Worm (Caenorhabditis elegans) whole organism, L3 larva: Measurements from ENCODE around the gene F13E6.2.
A peak's percentile ranks its signal among the peaks of the same experiment; 100 is the strongest.

ENCODE experiments used
- R02D3.7 ChIP-seq: fragments of 150-350 bp; optimal IDR thresholded peaks from 2 replicates; lab custom pipeline; 2014; ENCODE audit warnings: missing biosample characterization, missing genetic modification characterization
- ZK546.5 ChIP-seq: sonication (generic microtip); optimal IDR thresholded peaks from 2 replicates; lab custom pipeline; 2017; ENCODE audit warnings: missing biosample characterization, missing genetic modification characterization
- aly-2 ChIP-seq: fragments of 150-350 bp; optimal IDR thresholded peaks from 2 replicates; lab custom pipeline; 2014; ENCODE audit warnings: missing biosample characterization, missing genetic modification characterization
- ceh-16 ChIP-seq: sonication (generic microtip); optimal IDR thresholded peaks from 2 replicates; lab custom pipeline; 2017; ENCODE audit warnings: missing biosample characterization, missing genetic modification characterization
- ceh-28 ChIP-seq: fragments of 150-350 bp; optimal IDR thresholded peaks from 2 replicates; lab custom pipeline; 2014; ENCODE audit warnings: missing biosample characterization, missing genetic modification reagents, missing genetic modification characterization
- ceh-82 ChIP-seq: fragments of 150-350 bp; optimal IDR thresholded peaks from 2 replicates; lab custom pipeline; 2014; ENCODE audit warnings: missing biosample characterization, missing genetic modification characterization
- ceh-9 ChIP-seq: sonication (generic microtip); optimal IDR thresholded peaks from 2 replicates; lab custom pipeline; 2018; ENCODE audit warnings: missing biosample characterization, missing genetic modification characterization
- daf-12 ChIP-seq: fragments of 150-350 bp; optimal IDR thresholded peaks from 2 replicates; lab custom pipeline; 2014; ENCODE audit warnings: missing biosample characterization, missing genetic modification reagents, missing genetic modification characterization
- egl-27 ChIP-seq: sonication (generic microtip); optimal IDR thresholded peaks from 4 replicates; lab custom pipeline; 2017; ENCODE audit warnings: missing biosample characterization, missing genetic modification reagents, missing genetic modification characterization
- egl-5 ChIP-seq: fragments of 150-350 bp; optimal IDR thresholded peaks from 2 replicates; lab custom pipeline; 2017; ENCODE audit warnings: missing biosample characterization, missing genetic modification reagents, missing genetic modification characterization, inconsistent platforms
- elt-1 ChIP-seq: fragments of 150-350 bp; optimal IDR thresholded peaks from 2 replicates; lab custom pipeline; 2014; ENCODE audit warnings: missing biosample characterization, missing genetic modification characterization
- elt-2 ChIP-seq: sonication (generic microtip); optimal IDR thresholded peaks from 2 replicates; lab custom pipeline; 2016; ENCODE audit warnings: missing genetic modification reagents, mild to moderate bottlenecking, missing genetic modification characterization, missing compliant biosample characterization
- elt-3 ChIP-seq, 3 experiments: fragments of 150-350 bp in 1 of 3; sonication (generic microtip) in 2 of 3; optimal IDR thresholded peaks; 2 replicates in 2 of 3; 4 replicates in 1 of 3; lab custom pipeline; 2014 to 2017; ENCODE audit warnings: missing biosample characterization in 3 of 3, missing genetic modification characterization in 3 of 3
- eor-1 ChIP-seq, 2 experiments: fragments of 150-350 bp; optimal IDR thresholded peaks; 2 replicates each; lab custom pipeline; 2014 to 2018; ENCODE audit warnings: missing biosample characterization in 2 of 2, missing genetic modification characterization in 2 of 2
- fkh-10 ChIP-seq: sonication (generic microtip); optimal IDR thresholded peaks from 2 replicates; lab custom pipeline; 2017; ENCODE audit warnings: missing biosample characterization, missing genetic modification reagents, missing genetic modification characterization
- fkh-2 ChIP-seq: fragments of 150-350 bp; optimal IDR thresholded peaks from 2 replicates; lab custom pipeline; 2014; ENCODE audit warnings: missing biosample characterization, missing genetic modification reagents, missing genetic modification characterization
- fos-1 ChIP-seq: fragments of 150-350 bp; optimal IDR thresholded peaks from 2 replicates; lab custom pipeline; 2014; ENCODE audit warnings: missing biosample characterization, missing genetic modification characterization
- hmg-11 ChIP-seq: sonication (generic microtip); optimal IDR thresholded peaks from 2 replicates; lab custom pipeline; 2016; ENCODE audit warnings: missing genetic modification characterization, missing compliant biosample characterization
- jun-1 ChIP-seq: fragments of 150-350 bp; optimal IDR thresholded peaks from 2 replicates; lab custom pipeline; 2014; ENCODE audit warnings: missing biosample characterization, missing genetic modification reagents, missing genetic modification characterization
- lin-15B ChIP-seq: fragments of 150-350 bp; optimal IDR thresholded peaks from 2 replicates; lab custom pipeline; 2014; ENCODE audit warnings: missing biosample characterization, missing genetic modification characterization
- lin-39 ChIP-seq: fragments of 150-350 bp; optimal IDR thresholded peaks from 2 replicates; lab custom pipeline; 2018; ENCODE audit warnings: missing biosample characterization, missing genetic modification reagents, missing genetic modification characterization
- lsy-12 ChIP-seq: sonication (generic microtip); optimal IDR thresholded peaks from 2 replicates; lab custom pipeline; 2016; ENCODE audit warnings: mild to moderate bottlenecking, missing genetic modification characterization, missing compliant biosample characterization
- mdl-1 ChIP-seq: fragments of 150-350 bp; optimal IDR thresholded peaks from 2 replicates; lab custom pipeline; 2014; ENCODE audit warnings: missing biosample characterization, missing genetic modification characterization
- mml-1 ChIP-seq: fragments of 150-350 bp; sonication (generic microtip); optimal IDR thresholded peaks from 3 replicates; lab custom pipeline; 2014; ENCODE audit warnings: missing biosample characterization, missing genetic modification characterization
- nfya-1 ChIP-seq: sonication (generic microtip); optimal IDR thresholded peaks from 2 replicates; lab custom pipeline; 2017; ENCODE audit warnings: missing genetic modification characterization, mild to moderate bottlenecking, missing compliant biosample characterization, antibody characterized with exemption, moderate library complexity; ENCODE audit not compliant: insufficient read depth
- nhr-11 ChIP-seq: fragments of 150-350 bp; optimal IDR thresholded peaks from 2 replicates; lab custom pipeline; 2014; ENCODE audit warnings: missing biosample characterization, missing genetic modification characterization
- nhr-12 ChIP-seq: fragments of 150-350 bp; optimal IDR thresholded peaks from 2 replicates; lab custom pipeline; 2014; ENCODE audit warnings: missing biosample characterization, missing genetic modification characterization
- nhr-23 ChIP-seq: fragments of 150-350 bp; optimal IDR thresholded peaks from 2 replicates; lab custom pipeline; 2014; ENCODE audit warnings: missing biosample characterization, missing genetic modification reagents, missing genetic modification characterization
- nhr-25 ChIP-seq: sonication (generic microtip); optimal IDR thresholded peaks from 2 replicates; lab custom pipeline; 2017; ENCODE audit warnings: missing biosample characterization, missing genetic modification characterization
- nhr-28 ChIP-seq: fragments of 150-350 bp; optimal IDR thresholded peaks from 2 replicates; lab custom pipeline; 2014; ENCODE audit warnings: missing biosample characterization, missing genetic modification characterization
- nhr-43 ChIP-seq: sonication (generic microtip); optimal IDR thresholded peaks from 2 replicates; lab custom pipeline; 2016; ENCODE audit warnings: mild to moderate bottlenecking, missing genetic modification characterization, missing compliant biosample characterization; ENCODE audit not compliant: poor library complexity, severe bottlenecking
- nhr-67 ChIP-seq: fragments of 150-350 bp; optimal IDR thresholded peaks from 2 replicates; lab custom pipeline; 2014; ENCODE audit warnings: missing biosample characterization, missing genetic modification characterization
- nhr-76 ChIP-seq: fragments of 150-350 bp; sonication (generic microtip); optimal IDR thresholded peaks from 5 replicates; lab custom pipeline; 2014; ENCODE audit warnings: missing biosample characterization, missing genetic modification characterization
- nhr-77 ChIP-seq: fragments of 150-350 bp; optimal IDR thresholded peaks from 2 replicates; lab custom pipeline; 2014; ENCODE audit warnings: missing biosample characterization, missing genetic modification characterization
- pha-4 ChIP-seq: fragments of 150-350 bp; optimal IDR thresholded peaks from 2 replicates; lab custom pipeline; 2014; ENCODE audit warnings: missing biosample characterization, missing genetic modification reagents, missing genetic modification characterization
- pqm-1 ChIP-seq: fragments of 150-350 bp; optimal IDR thresholded peaks from 2 replicates; lab custom pipeline; 2017; ENCODE audit warnings: missing biosample characterization, missing genetic modification characterization, inconsistent platforms
- sea-2 ChIP-seq: fragments of 150-350 bp; sonication (generic microtip); optimal IDR thresholded peaks from 4 replicates; lab custom pipeline; 2014; ENCODE audit warnings: missing biosample characterization, missing genetic modification reagents, missing genetic modification characterization
- skn-1 ChIP-seq: fragments of 150-350 bp; optimal IDR thresholded peaks from 2 replicates; lab custom pipeline; 2014; ENCODE audit warnings: missing biosample characterization, missing genetic modification characterization
- snpc-4 ChIP-seq: fragments of 150-350 bp; optimal IDR thresholded peaks from 2 replicates; lab custom pipeline; 2014; ENCODE audit warnings: missing biosample characterization, missing genetic modification characterization
- tbx-2 ChIP-seq: sonication (generic microtip); optimal IDR thresholded peaks from 2 replicates; lab custom pipeline; 2016; ENCODE audit warnings: mild to moderate bottlenecking, missing genetic modification characterization, missing compliant biosample characterization
- unc-39 ChIP-seq: sonication (generic microtip); optimal IDR thresholded peaks from 4 replicates; lab custom pipeline; 2017; ENCODE audit warnings: missing biosample characterization, missing genetic modification characterization
- unc-62 ChIP-seq: fragments of 150-350 bp; sonication (generic microtip); optimal IDR thresholded peaks from 4 replicates; lab custom pipeline; 2014; ENCODE audit warnings: missing biosample characterization, missing genetic modification reagents, missing genetic modification characterization
- zag-1 ChIP-seq: fragments of 150-350 bp; optimal IDR thresholded peaks from 2 replicates; lab custom pipeline; 2014; ENCODE audit warnings: missing biosample characterization, missing genetic modification characterization
- ztf-11 ChIP-seq: fragments of 150-350 bp; optimal IDR thresholded peaks from 2 replicates; lab custom pipeline; 2014; ENCODE audit warnings: missing biosample characterization, missing genetic modification characterization
- ztf-4 ChIP-seq: fragments of 150-350 bp; optimal IDR thresholded peaks from 2 replicates; lab custom pipeline; 2014; ENCODE audit warnings: missing biosample characterization, missing genetic modification characterization

F13E6.2 gene

ce11 chrX:10640578-10640977 lies 33.5 kb downstream of the F13E6.2 start:
- no peak for TF ChIP-seq egl-5 (tag; lab: Kevin White, UChicago)
- no peak for TF ChIP-seq nhr-67 (tag; lab: Kevin White, UChicago)
- TF ChIP-seq ztf-11 (tag; lab: Kevin White, UChicago): no peak
- TF ChIP-seq ceh-82 (tag; lab: Kevin White, UChicago): no peak
- no peak for TF ChIP-seq R02D3.7 (tag; lab: Kevin White, UChicago)
- no peak for TF ChIP-seq mml-1
- TF ChIP-seq eor-1 (tag; optimal IDR thresholded peaks at IDR 0.05; lab: Kevin White, UChicago): no peak
- TF ChIP-seq daf-12: peak; percentile 15
- TF ChIP-seq nfya-1: no peak
- no peak for TF ChIP-seq aly-2 (tag; lab: Kevin White, UChicago)
- no peak for TF ChIP-seq mdl-1
- TF ChIP-seq lin-39 (tag; lab: Kevin White, UChicago): no peak
- no peak for TF ChIP-seq ceh-9
- no peak for TF ChIP-seq skn-1 (tag; lab: Kevin White, UChicago)
- TF ChIP-seq sea-2: no peak
- TF ChIP-seq unc-39: no peak
- no peak for TF ChIP-seq tbx-2 (tag; lab: Kevin White, UChicago)
- TF ChIP-seq nhr-12 (tag; lab: Kevin White, UChicago): no peak
- TF ChIP-seq fkh-2 (tag; lab: Kevin White, UChicago): no peak
- TF ChIP-seq elt-1 (tag; lab: Kevin White, UChicago): no peak
- TF ChIP-seq lsy-12 (tag; lab: Kevin White, UChicago): no peak
- no peak for TF ChIP-seq nhr-77
- peak; percentile 9 for TF ChIP-seq elt-2 (tag; lab: Kevin White, UChicago)
- TF ChIP-seq pqm-1 (tag; lab: Kevin White, UChicago): no peak
- TF ChIP-seq ceh-28 (tag; lab: Kevin White, UChicago): no peak
- no peak for TF ChIP-seq nhr-11 (tag; lab: Kevin White, UChicago)
- no peak for TF ChIP-seq egl-27 (tag; lab: Kevin White, UChicago)
- no peak for TF ChIP-seq unc-62 (GFP tag; lab: Kevin White, UChicago)
- peak; percentile 52 for TF ChIP-seq nhr-23
- TF ChIP-seq ztf-4: no peak
- TF ChIP-seq nhr-43 (tag; lab: Kevin White, UChicago): no peak
- TF ChIP-seq fos-1 (tag; lab: Kevin White, UChicago): no peak
- no peak for TF ChIP-seq ZK546.5 (tag; lab: Kevin White, UChicago)
- TF ChIP-seq jun-1 (tag; lab: Kevin White, UChicago): no peak
- no peak for TF ChIP-seq lin-15B
- peak; percentile 16 for TF ChIP-seq hmg-11
- TF ChIP-seq nhr-28: no peak
- peak; percentile 35 for TF ChIP-seq nhr-25 (tag; lab: Kevin White, UChicago)
- TF ChIP-seq zag-1 (tag; lab: Kevin White, UChicago): no peak
- no peak for TF ChIP-seq snpc-4
- no peak for TF ChIP-seq fkh-10 (GFP tag; lab: Kevin White, UChicago)
- TF ChIP-seq nhr-76 (tag; lab: Kevin White, UChicago): no peak
- TF ChIP-seq pha-4 (tag; lab: Kevin White, UChicago): peak; percentile 25
- TF ChIP-seq ceh-16 (tag; lab: Kevin White, UChicago): no peak
- no peak for TF ChIP-seq elt-3 (tag; optimal IDR thresholded peaks at IDR 0.05; lab: Kevin White, UChicago)

ce11 chrX:10639403-10639812 lies 34.7 kb downstream of the F13E6.2 start:
- TF ChIP-seq jun-1 (tag; lab: Kevin White, UChicago) (peak; percentile 33), eor-1 (tag; optimal IDR thresholded peaks at IDR 0.05; lab: Kevin White, UChicago) (no peak), nhr-25 (tag; lab: Kevin White, UChicago) (peak; percentile 55), R02D3.7 (tag; lab: Kevin White, UChicago) (no peak), nfya-1 (peak; percentile 24), mml-1 (no peak), pha-4 (tag; lab: Kevin White, UChicago) (peak; percentile 88), skn-1 (tag; lab: Kevin White, UChicago) (no peak), nhr-77 (no peak), nhr-76 (tag; lab: Kevin White, UChicago) (no peak), fos-1 (tag; lab: Kevin White, UChicago) (no peak), nhr-12 (tag; lab: Kevin White, UChicago) (no peak), daf-12 (no peak), fkh-10 (GFP tag; lab: Kevin White, UChicago) (no peak), elt-3 (tag; optimal IDR thresholded peaks at IDR 0.05; lab: Kevin White, UChicago) (no peak), pqm-1 (tag; lab: Kevin White, UChicago) (peak; percentile 70), fkh-2 (tag; lab: Kevin White, UChicago) (no peak), snpc-4 (no peak), unc-39 (no peak), elt-2 (tag; lab: Kevin White, UChicago) (peak; percentile 90), ceh-16 (tag; lab: Kevin White, UChicago) (no peak), lin-39 (tag; lab: Kevin White, UChicago) (no peak), ztf-11 (tag; lab: Kevin White, UChicago) (no peak), nhr-23 (no peak), unc-62 (GFP tag; lab: Kevin White, UChicago) (no peak), tbx-2 (tag; lab: Kevin White, UChicago) (no peak)
